Worm (Caenorhabditis elegans) whole organism, early embryonic: ENCODE data around the gene pcp-5.

Source experiments
- F13C5.2 ChIP-seq: sonication (generic microtip); optimal IDR thresholded peaks from 2 replicates; lab custom pipeline; 2017; ENCODE audit warnings: mild to moderate bottlenecking, missing genetic modification characterization, inconsistent platforms, missing compliant biosample characterization
- aly-1 ChIP-seq: sonication (generic microtip); optimal IDR thresholded peaks from 2 replicates; lab custom pipeline; 2016; ENCODE audit warnings: missing genetic modification characterization, missing compliant biosample characterization
- hmbx-1 ChIP-seq: sonication (generic microtip); optimal IDR thresholded peaks from 2 replicates; lab custom pipeline; 2016; ENCODE audit warnings: mild to moderate bottlenecking, missing genetic modification characterization, missing compliant biosample characterization
- sea-1 ChIP-seq: fragments of 200-800 bp; sonication (Bioruptor generic); conservative IDR thresholded peaks from 2 replicates; pipeline ENCODE4 v1.3.6; 2022; ENCODE audit warnings: missing genetic modification characterization, missing compliant biosample characterization

- TF ChIP-seq aly-1 (no peak), F13C5.2 (tag; lab: Kevin White, UChicago) (no peak), sea-1 (GFP tag; lab: Robert Waterston, UW) (no peak), hmbx-1 (tag; lab: Kevin White, UChicago) (no peak)
Observed at ce11 chrIII:7855468-7855867, 51.9 kb downstream of the pcp-5 start.
